Worm (Caenorhabditis elegans) whole organism, L3 larva: Measurements from ENCODE around the gene srsx-18.

Experiments used
- ceh-16 ChIP-seq: sonication (generic microtip); optimal IDR thresholded peaks from 2 replicates; lab custom pipeline; 2017; ENCODE audit warnings: missing biosample characterization, missing genetic modification characterization
- elt-1 ChIP-seq: fragments of 150-350 bp; optimal IDR thresholded peaks from 2 replicates; lab custom pipeline; 2014; ENCODE audit warnings: missing biosample characterization, missing genetic modification characterization
- mdl-1 ChIP-seq: fragments of 150-350 bp; optimal IDR thresholded peaks from 2 replicates; lab custom pipeline; 2014; ENCODE audit warnings: missing biosample characterization, missing genetic modification characterization
- nhr-25 ChIP-seq: sonication (generic microtip); optimal IDR thresholded peaks from 2 replicates; lab custom pipeline; 2017; ENCODE audit warnings: missing biosample characterization, missing genetic modification characterization
- pha-4 ChIP-seq: fragments of 150-350 bp; optimal IDR thresholded peaks from 2 replicates; lab custom pipeline; 2014; ENCODE audit warnings: missing biosample characterization, missing genetic modification reagents, missing genetic modification characterization
- ztf-11 ChIP-seq: fragments of 150-350 bp; optimal IDR thresholded peaks from 2 replicates; lab custom pipeline; 2014; ENCODE audit warnings: missing biosample characterization, missing genetic modification characterization

ce11 chrV:5963092-5963491 is 40.8 kb downstream of the srsx-18 start:
- TF ChIP-seq ceh-16 (tag; lab: Kevin White, UChicago) = no peak
- TF ChIP-seq ztf-11 = no peak
- TF ChIP-seq nhr-25 (tag; lab: Kevin White, UChicago) = no peak
- TF ChIP-seq mdl-1 (tag; lab: Kevin White, UChicago) = no peak
- no peak for TF ChIP-seq pha-4
- no peak for TF ChIP-seq elt-1
